Fruit fly (Drosophila melanogaster): ENCODE results near the gene CG15387.
A peak's percentile ranks its signal among the peaks of the same experiment; 100 is the strongest.

The CG15387 gene

DNA sequence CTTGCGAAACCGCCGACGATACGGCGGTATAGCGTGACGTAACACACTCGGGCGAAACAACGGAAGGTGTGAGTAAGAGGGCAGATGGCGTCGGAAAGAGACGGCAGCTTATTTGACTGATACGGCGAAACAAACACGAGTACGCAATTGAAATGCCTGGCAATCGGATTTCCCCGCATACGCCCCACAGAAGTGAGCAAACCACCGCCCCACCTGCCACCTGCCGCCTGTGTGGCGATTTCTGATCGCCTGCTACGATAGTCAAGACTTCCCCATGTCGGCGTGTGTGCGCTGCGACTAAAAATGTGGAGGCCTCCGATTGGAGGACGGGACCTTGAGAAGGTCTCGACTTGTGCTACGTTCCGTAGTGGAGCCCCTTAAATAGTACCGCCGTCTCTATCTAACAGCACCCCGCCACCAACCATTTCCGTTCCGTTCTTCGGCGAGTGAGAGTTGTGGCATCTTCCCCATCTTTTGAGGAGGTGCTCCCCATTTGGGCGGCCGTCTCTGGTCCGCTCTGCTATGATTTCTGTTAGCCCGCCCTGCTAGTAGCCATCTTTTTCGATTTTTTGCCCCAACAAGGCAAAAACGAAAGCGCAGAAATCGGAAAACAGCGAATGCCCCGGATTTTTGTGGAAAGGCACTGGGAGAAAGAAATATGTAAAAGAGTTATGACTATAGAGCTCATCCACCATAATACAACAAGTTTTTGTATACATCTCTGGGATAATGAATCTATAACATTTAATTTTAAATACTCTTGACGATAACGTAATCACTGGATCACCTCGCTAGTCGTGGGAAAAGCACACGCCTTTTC lies 27.3 kb downstream of the CG15387 start (continued):
- peak; percentile 89 for TF ChIP-seq CG2120 (GFP tag; optimal IDR thresholded peaks at IDR 0.05)
- TF ChIP-seq corto (GFP tag; optimal IDR thresholded peaks at IDR 0.05): peak; percentile 96
- TF ChIP-seq CG9609 (GFP tag; optimal IDR thresholded peaks at IDR 0.05): peak; percentile 89
- TF ChIP-seq CG12104 (GFP tag; optimal IDR thresholded peaks at IDR 0.05): peak; percentile 65
- peak in 1 of 2 experiments; percentile 66 for TF ChIP-seq Hr78 (GFP tag; optimal IDR thresholded peaks at IDR 0.05)
- TF ChIP-seq CG7372 (GFP tag; IDR thresholded peaks at IDR 0.05): no peak
- no peak for TF ChIP-seq Nf-YA (GFP tag; IDR thresholded peaks at IDR 0.05)
- TF ChIP-seq pb (GFP tag; optimal IDR thresholded peaks at IDR 0.05): peak; percentile 72
- peak; percentile 83 for TF ChIP-seq CG6854 (GFP tag; optimal IDR thresholded peaks at IDR 0.05)
- no peak for TF ChIP-seq Rfx (GFP tag; IDR thresholded peaks at IDR 0.05)
- TF ChIP-seq CG1529 (GFP tag; optimal IDR thresholded peaks at IDR 0.05): peak; percentile 85
- TF ChIP-seq CG18262 (tag; optimal IDR thresholded peaks at IDR 0.05): peak; percentile 89
- TF ChIP-seq CG15479 (GFP tag; optimal IDR thresholded peaks at IDR 0.05): no peak
- peak; percentile 97 for TF ChIP-seq lbe (GFP tag; optimal IDR thresholded peaks at IDR 0.05)
- TF ChIP-seq CTCF (GFP tag; optimal IDR thresholded peaks at IDR 0.05): no peak
- no peak for TF ChIP-seq ash1 (GFP tag; optimal IDR thresholded peaks at IDR 0.05)
- no peak for TF ChIP-seq zen2 (GFP tag; IDR thresholded peaks at IDR 0.05; ENCODE audit: partially characterized antibody)
- TF ChIP-seq CG8281 (tag; optimal IDR thresholded peaks at IDR 0.05): peak; percentile 56
- TF ChIP-seq wek (GFP tag; optimal IDR thresholded peaks at IDR 0.05): peak; percentile 32
- TF ChIP-seq otp (GFP tag; IDR thresholded peaks at IDR 0.05): no peak
- TF ChIP-seq Usf (GFP tag; optimal IDR thresholded peaks at IDR 0.05): peak; percentile 74
- TF ChIP-seq Hmx (GFP tag; optimal IDR thresholded peaks at IDR 0.05): peak; percentile 55
- TF ChIP-seq Aef1 (GFP tag; IDR thresholded peaks at IDR 0.05): no peak
- TF ChIP-seq usp (GFP tag; optimal IDR thresholded peaks at IDR 0.05): no peak
- TF ChIP-seq CG31388 (GFP tag; optimal IDR thresholded peaks at IDR 0.05): peak; percentile 56
- no peak for TF ChIP-seq Gsc (GFP tag; IDR thresholded peaks at IDR 0.05)
- peak; percentile 66 to 88 for TF ChIP-seq Hr51 (GFP tag; optimal IDR thresholded peaks at IDR 0.05)
- peak; percentile 74 for TF ChIP-seq nau (GFP tag; optimal IDR thresholded peaks at IDR 0.05)
- peak; percentile 77 for TF ChIP-seq crc (GFP tag; optimal IDR thresholded peaks at IDR 0.05)
- TF ChIP-seq Stat92E (GFP tag; optimal IDR thresholded peaks at IDR 0.05): no peak
- TF ChIP-seq NFAT (GFP tag; IDR thresholded peaks at IDR 0.05): no peak
- peak; percentile 78 for TF ChIP-seq grn (GFP tag; optimal IDR thresholded peaks at IDR 0.05)
- peak; percentile 79 for TF ChIP-seq CG17385 (GFP tag; optimal IDR thresholded peaks at IDR 0.05)
- TF ChIP-seq NC2β (GFP tag; optimal IDR thresholded peaks at IDR 0.05): peak; percentile 81
- TF ChIP-seq h (optimal IDR thresholded peaks at IDR 0.05): no peak
- no peak for TF ChIP-seq H2.0 (GFP tag; IDR thresholded peaks at IDR 0.05)
- peak; percentile 86 for TF ChIP-seq Atf-2 (GFP tag; optimal IDR thresholded peaks at IDR 0.05)
- peak; percentile 85 for TF ChIP-seq NC2α (GFP tag; optimal IDR thresholded peaks at IDR 0.05)
- TF ChIP-seq CG3065 (GFP tag; optimal IDR thresholded peaks at IDR 0.05): no peak
- peak; percentile 73 for TF ChIP-seq ERR (GFP tag; optimal IDR thresholded peaks at IDR 0.05)
- TF ChIP-seq chn (GFP tag; optimal IDR thresholded peaks at IDR 0.05): peak; percentile 82
- peak; percentile 89 for TF ChIP-seq Sox102F (GFP tag; optimal IDR thresholded peaks at IDR 0.05)
- no peak for TF ChIP-seq tgo (GFP tag; IDR thresholded peaks at IDR 0.05)
- TF ChIP-seq Lpt (GFP tag; optimal IDR thresholded peaks at IDR 0.05): no peak
- TF ChIP-seq CG12391 (tag; optimal IDR thresholded peaks at IDR 0.05): peak; percentile 90
- TF ChIP-seq CG16813 (GFP tag; IDR thresholded peaks at IDR 0.05; ENCODE audit: partially characterized antibody): no peak
- no peak for TF ChIP-seq slou (GFP tag; optimal IDR thresholded peaks at IDR 0.05)
- peak; percentile 71 for TF ChIP-seq Dek (tag; optimal IDR thresholded peaks at IDR 0.05)
- peak; percentile 83 for TF ChIP-seq CG3407 (GFP tag; optimal IDR thresholded peaks at IDR 0.05)
- no peak for TF ChIP-seq Opbp (GFP tag; IDR thresholded peaks at IDR 0.05; ENCODE audit: partially characterized antibody)

Measured in whole organism, embryonic.